Worm (Caenorhabditis elegans) whole organism, L2 larva: Measurements from ENCODE around the gene Y47G7B.2.

Source experiments
- blmp-1 ChIP-seq: sonication (generic microtip); optimal IDR thresholded peaks from 2 replicates; lab custom pipeline; 2017; ENCODE audit warnings: missing genetic modification characterization, mild to moderate bottlenecking, missing compliant biosample characterization, antibody characterized with exemption, moderate library complexity; ENCODE audit not compliant: insufficient read depth
- egl-27 ChIP-seq: sonication (generic microtip); optimal IDR thresholded peaks from 3 replicates; lab custom pipeline; 2017; ENCODE audit warnings: missing biosample characterization, missing genetic modification reagents, missing genetic modification characterization

ce11 chrII:2726774-2727173 is 19.0 kb upstream of the Y47G7B.2 start:
- TF ChIP-seq blmp-1 (tag; lab: Kevin White, UChicago): no peak
- TF ChIP-seq egl-27 (tag; lab: Kevin White, UChicago): no peak
